Worm (Caenorhabditis elegans) whole organism, L1 larva: ENCODE data around the gene cox-6B.

Experiments used
- C16A3.4 ChIP-seq: fragments of 150-350 bp; optimal IDR thresholded peaks from 2 replicates; lab custom pipeline; 2014; ENCODE audit warnings: missing biosample characterization, missing genetic modification characterization
- C34B4.2 ChIP-seq: sonication (generic microtip); optimal IDR thresholded peaks from 2 replicates; lab custom pipeline; 2017; ENCODE audit warnings: mild to moderate bottlenecking, missing genetic modification characterization, missing compliant biosample characterization
- alr-1 ChIP-seq: fragments of 200-800 bp; sonication (Bioruptor generic); optimal IDR thresholded peaks from 2 replicates; lab custom pipeline; 2018; ENCODE audit warnings: borderline replicate concordance, mild to moderate bottlenecking, missing genetic modification characterization, missing compliant biosample characterization
- blmp-1 ChIP-seq: fragments of 150-350 bp; optimal IDR thresholded peaks from 2 replicates; lab custom pipeline; 2014; ENCODE audit warnings: missing biosample characterization, missing genetic modification characterization
- ceh-90 ChIP-seq: sonication (generic microtip); optimal IDR thresholded peaks from 2 replicates; lab custom pipeline; 2016; ENCODE audit warnings: missing genetic modification characterization, missing compliant biosample characterization
- dpl-1 ChIP-seq, 3 experiments: fragments of 150-350 bp in 2 of 3; sonication (generic microtip) in 1 of 3; optimal IDR thresholded peaks; 2 replicates each; lab custom pipeline; 2014 to 2017; ENCODE audit warnings: missing biosample characterization in 3 of 3, missing genetic modification characterization in 3 of 3, missing genetic modification reagents in 3 of 3
- efl-1 ChIP-seq, 4 experiments: fragments of 150-350 bp; optimal IDR thresholded peaks in 3 of 4; peaks in 1 of 4; 1 replicate in 1 of 4; 2 replicates in 3 of 4; lab custom pipeline; 2014; ENCODE audit warnings: missing biosample characterization in 2 of 4, missing genetic modification characterization in 2 of 4, missing genetic modification reagents in 2 of 4
- egl-13 ChIP-seq: sonication (generic microtip); optimal IDR thresholded peaks from 2 replicates; lab custom pipeline; 2016; ENCODE audit warnings: missing genotype, missing genetic modification reagents, missing genetic modification characterization, missing compliant biosample characterization
- egl-27 ChIP-seq, 2 experiments: fragments of 150-350 bp in 1 of 2; sonication (generic microtip); optimal IDR thresholded peaks; 3 replicates each; lab custom pipeline; 2017 to 2018; ENCODE audit warnings: missing biosample characterization in 2 of 2, missing genetic modification characterization in 2 of 2, missing genetic modification reagents in 2 of 2
- elt-2 ChIP-seq: sonication (generic microtip); optimal IDR thresholded peaks from 2 replicates; lab custom pipeline; 2016; ENCODE audit warnings: missing genetic modification characterization, mild to moderate bottlenecking, inconsistent platforms, missing compliant biosample characterization, missing genetic modification reagents
- elt-3 ChIP-seq, 6 experiments: fragments of 150-350 bp in 1 of 6; sonication (generic microtip); optimal IDR thresholded peaks; 2 replicates each; lab custom pipeline; 2017 to 2018; ENCODE audit warnings: missing biosample characterization in 6 of 6, missing genetic modification characterization in 6 of 6, inconsistent platforms in 1 of 6
- fkh-4 ChIP-seq: sonication (generic microtip); optimal IDR thresholded peaks from 2 replicates; lab custom pipeline; 2016; ENCODE audit warnings: missing compliant biosample characterization, missing genetic modification characterization, borderline replicate concordance
- grh-1 ChIP-seq: fragments of 200-800 bp; sonication (Bioruptor generic); IDR thresholded peaks from 2 replicates; pipeline ENCODE4 v1.3.6; 2022; ENCODE audit warnings: missing genetic modification reagents, missing genetic modification characterization, missing compliant biosample characterization
- hlh-4 ChIP-seq: sonication (generic microtip); optimal IDR thresholded peaks from 2 replicates; lab custom pipeline; 2016; ENCODE audit warnings: mild to moderate bottlenecking, missing genetic modification characterization, missing compliant biosample characterization
- isw-1 ChIP-seq: fragments of 200-800 bp; sonication (Bioruptor generic); IDR thresholded peaks from 2 replicates; pipeline ENCODE4 v1.3.6; 2022; ENCODE audit warnings: missing genetic modification characterization, missing compliant biosample characterization
- lin-13 ChIP-seq: fragments of 150-350 bp; optimal IDR thresholded peaks from 2 replicates; lab custom pipeline; 2014; ENCODE audit warnings: missing biosample characterization, missing genetic modification reagents, missing genetic modification characterization
- lin-14 ChIP-seq: fragments of 200-800 bp; sonication (Bioruptor generic); optimal IDR thresholded peaks from 2 replicates; lab custom pipeline; 2018; ENCODE audit warnings: mild to moderate bottlenecking, missing genetic modification characterization, moderate library complexity, missing compliant biosample characterization
- lsy-2 ChIP-seq, 2 experiments: fragments of 150-350 bp; optimal IDR thresholded peaks; 2 replicates each; lab custom pipeline; 2014; ENCODE audit warnings: missing biosample characterization in 2 of 2, missing genetic modification characterization in 2 of 2
- mdl-1 ChIP-seq, 2 experiments: fragments of 150-350 bp; optimal IDR thresholded peaks; 2 replicates each; lab custom pipeline; 2014 to 2017; ENCODE audit warnings: missing biosample characterization in 2 of 2, missing genetic modification characterization in 2 of 2, inconsistent platforms in 1 of 2
- mef-2 ChIP-seq: fragments of 150-350 bp; optimal IDR thresholded peaks from 2 replicates; lab custom pipeline; 2014; ENCODE audit warnings: missing biosample characterization, missing genetic modification characterization
- mep-1 ChIP-seq: fragments of 150-350 bp; optimal IDR thresholded peaks from 2 replicates; lab custom pipeline; 2014; ENCODE audit warnings: missing biosample characterization, missing genetic modification characterization
- nhr-19 ChIP-seq: fragments of 200-800 bp; sonication (Bioruptor generic); conservative IDR thresholded peaks from 2 replicates; pipeline ENCODE4 v1.3.6; 2022; ENCODE audit warnings: missing genetic modification characterization, missing compliant biosample characterization
- nhr-20 ChIP-seq: sonication (generic microtip); optimal IDR thresholded peaks from 2 replicates; lab custom pipeline; 2016; ENCODE audit warnings: mild to moderate bottlenecking, missing genetic modification characterization, missing compliant biosample characterization
- nhr-237 ChIP-seq: fragments of 150-350 bp; optimal IDR thresholded peaks from 2 replicates; lab custom pipeline; 2014; ENCODE audit warnings: missing biosample characterization, missing genetic modification characterization
- nhr-28 ChIP-seq: fragments of 150-350 bp; optimal IDR thresholded peaks from 2 replicates; lab custom pipeline; 2014; ENCODE audit warnings: missing biosample characterization, missing genetic modification characterization
- nhr-47 ChIP-seq: sonication (generic microtip); optimal IDR thresholded peaks from 2 replicates; lab custom pipeline; 2016; ENCODE audit warnings: mild to moderate bottlenecking, missing genetic modification characterization, moderate library complexity, missing compliant biosample characterization
- nhr-71 ChIP-seq: sonication (generic microtip); optimal IDR thresholded peaks from 2 replicates; lab custom pipeline; 2016; ENCODE audit warnings: mild to moderate bottlenecking, missing genetic modification characterization, moderate library complexity, missing compliant biosample characterization
- nhr-77 ChIP-seq: fragments of 150-350 bp; optimal IDR thresholded peaks from 2 replicates; lab custom pipeline; 2014; ENCODE audit warnings: missing biosample characterization, missing genetic modification characterization
- nhr-85 ChIP-seq: sonication (generic microtip); peaks from one replicate; lab custom pipeline; 2016; ENCODE audit warnings: missing genetic modification characterization, inconsistent platforms, missing compliant biosample characterization
- nhr-90 ChIP-seq: sonication (generic microtip); optimal IDR thresholded peaks from 2 replicates; lab custom pipeline; 2016; ENCODE audit warnings: mild to moderate bottlenecking, missing genetic modification characterization, missing compliant biosample characterization; ENCODE audit not compliant: poor library complexity
- pqm-1 ChIP-seq: sonication (generic microtip); optimal IDR thresholded peaks from 3 replicates; lab custom pipeline; 2017; ENCODE audit warnings: missing biosample characterization, missing genetic modification characterization
- skn-1 ChIP-seq: fragments of 150-350 bp; optimal IDR thresholded peaks from 2 replicates; lab custom pipeline; 2014; ENCODE audit warnings: missing biosample characterization, missing genetic modification characterization
- snpc-4 ChIP-seq: fragments of 150-350 bp; optimal IDR thresholded peaks from 2 replicates; lab custom pipeline; 2014; ENCODE audit warnings: missing biosample characterization, missing genetic modification characterization
- snu-23 ChIP-seq: sonication (generic microtip); optimal IDR thresholded peaks from 2 replicates; lab custom pipeline; 2016; ENCODE audit warnings: missing genetic modification characterization, missing compliant biosample characterization
- sox-4 ChIP-seq: sonication (generic microtip); optimal IDR thresholded peaks from 2 replicates; lab custom pipeline; 2016; ENCODE audit warnings: missing genetic modification characterization, missing compliant biosample characterization
- swsn-7 ChIP-seq: sonication (generic microtip); optimal IDR thresholded peaks from 2 replicates; lab custom pipeline; 2016; ENCODE audit warnings: missing genetic modification characterization, missing compliant biosample characterization
- unc-130 ChIP-seq: fragments of 150-350 bp; optimal IDR thresholded peaks from 2 replicates; lab custom pipeline; 2017; ENCODE audit warnings: missing biosample characterization, missing genetic modification characterization, inconsistent platforms
- unc-30 ChIP-seq: sonication (generic microtip); optimal IDR thresholded peaks from 2 replicates; lab custom pipeline; 2017; ENCODE audit warnings: missing biosample characterization, missing genetic modification characterization
- unc-86 ChIP-seq: sonication (generic microtip); optimal IDR thresholded peaks from 2 replicates; lab custom pipeline; 2016; ENCODE audit warnings: missing genetic modification characterization, missing compliant biosample characterization
- unc-98 ChIP-seq: fragments of 200-800 bp; sonication (Bioruptor generic); IDR thresholded peaks from 2 replicates; pipeline ENCODE4 v1.3.6; 2022; ENCODE audit warnings: missing genetic modification characterization, missing compliant biosample characterization
- vab-15 ChIP-seq: sonication (generic microtip); optimal IDR thresholded peaks from 2 replicates; lab custom pipeline; 2017; ENCODE audit warnings: missing genotype, mild to moderate bottlenecking, missing genetic modification characterization, missing compliant biosample characterization
- zip-4 ChIP-seq: fragments of 200-800 bp; sonication (Bioruptor generic); optimal IDR thresholded peaks from 2 replicates; lab custom pipeline; 2018; ENCODE audit warnings: mild to moderate bottlenecking, missing genetic modification characterization, moderate library complexity, missing compliant biosample characterization

The cox-6B gene

DNA sequence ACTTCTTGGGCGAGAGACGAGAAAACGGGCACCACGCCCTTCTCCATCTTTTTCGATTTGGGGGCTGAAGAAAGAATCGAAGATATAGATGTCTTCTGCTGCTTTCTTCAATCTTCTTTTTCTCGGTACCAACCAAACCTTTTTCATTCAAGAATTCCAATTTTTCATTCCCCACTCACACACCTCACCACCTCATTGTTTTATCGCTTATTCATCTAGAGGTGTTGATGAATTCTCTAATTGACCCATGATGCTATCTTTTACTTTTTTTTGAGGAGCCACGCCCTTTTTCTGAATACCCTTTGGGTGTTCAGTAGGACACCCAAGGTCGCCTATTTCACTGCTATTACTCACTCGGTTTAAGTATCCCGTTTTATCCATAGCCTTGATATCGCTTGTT lies 47.9 kb upstream of the cox-6B start (continued):
- TF ChIP-seq lin-14 (GFP tag; lab: Kevin White, UChicago) (peak; percentile 71), unc-30 (tag; lab: Kevin White, UChicago) (no peak), nhr-28 (tag; lab: Kevin White, UChicago) (no peak), unc-98 (no peak), swsn-7 (tag; lab: Kevin White, UChicago) (no peak), alr-1 (tag; lab: Kevin White, UChicago) (no peak), ceh-90 (tag; lab: Kevin White, UChicago) (no peak), nhr-237 (no peak), isw-1 (GFP tag; lab: Robert Waterston, UW) (no peak), dpl-1 (GFP tag; optimal IDR thresholded peaks at IDR 0.05; lab: Kevin White, UChicago) (no peak), C34B4.2 (tag; lab: Kevin White, UChicago) (no peak), fkh-4 (no peak), snpc-4 (no peak), sox-4 (tag; lab: Kevin White, UChicago) (no peak), vab-15 (tag; lab: Kevin White, UChicago) (no peak), mdl-1 (tag; optimal IDR thresholded peaks at IDR 0.05; lab: Kevin White, UChicago) (no peak)

DNA sequence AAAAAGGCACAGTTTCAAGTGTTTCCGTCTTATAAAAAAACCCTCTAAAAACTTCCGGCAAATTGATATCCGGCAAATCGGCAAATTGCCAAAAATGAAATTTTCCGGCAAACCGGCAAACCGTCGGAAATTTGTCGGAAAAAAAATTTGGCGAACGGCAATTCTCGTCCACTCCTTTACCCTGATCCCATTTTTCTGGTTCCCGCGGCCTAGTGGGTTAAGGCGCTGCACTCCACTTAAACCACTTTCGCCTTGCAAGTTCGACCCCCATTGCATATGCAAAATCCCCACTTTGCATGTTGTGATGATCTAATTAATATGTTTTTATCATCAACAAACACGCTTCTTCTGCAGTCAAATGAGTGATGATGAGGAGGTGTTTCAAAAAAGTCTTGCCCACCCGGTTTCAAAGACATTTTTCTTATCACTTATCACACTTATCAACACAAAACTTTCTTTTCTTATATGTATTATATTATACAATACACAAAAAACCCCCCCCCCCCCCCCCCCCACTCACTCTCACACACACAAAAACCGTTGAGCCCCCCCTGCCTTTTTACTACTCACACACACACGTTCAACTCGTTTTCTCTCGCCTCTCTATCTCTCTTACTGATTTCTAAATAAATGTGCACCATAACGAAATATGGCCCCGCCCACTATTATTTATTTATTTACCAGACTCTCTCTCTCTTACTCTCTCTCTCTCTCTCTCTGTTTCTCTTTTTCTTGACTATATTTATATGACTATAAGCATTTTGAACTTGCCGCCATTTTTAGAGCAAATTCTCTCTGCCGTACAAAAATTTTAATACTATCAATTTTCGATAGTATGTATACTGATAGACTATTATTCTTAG lies 46.5 kb upstream of the cox-6B start:
- peak; percentile 73 for TF ChIP-seq elt-2 (tag; lab: Kevin White, UChicago)
- TF ChIP-seq sox-4 (tag; lab: Kevin White, UChicago) = no peak

ce11 chrIII:2656168-2656567 lies 43.3 kb upstream of the cox-6B start:
- TF ChIP-seq C16A3.4 (tag; lab: Kevin White, UChicago) (peak; percentile 29), snu-23 (GFP tag; lab: Kevin White, UChicago) (peak; percentile 46), nhr-90 (tag; lab: Kevin White, UChicago) (peak; percentile 18), mep-1 (tag; lab: Kevin White, UChicago) (peak; percentile 56), efl-1 (optimal IDR thresholded peaks at IDR 0.05; lab: Kevin White, UChicago) (no peak), efl-1 (GFP tag; optimal IDR thresholded peaks at IDR 0.05 in 1 of 2; lab: Kevin White, UChicago) (peak in 1 of 2 experiments; percentile 22), blmp-1 (tag; lab: Kevin White, UChicago) (peak; percentile 81), nhr-77 (tag; lab: Kevin White, UChicago) (no peak), snpc-4 (no peak), egl-27 (tag; optimal IDR thresholded peaks at IDR 0.05; lab: Kevin White, UChicago) (no peak), lin-14 (GFP tag; lab: Kevin White, UChicago) (peak; percentile 83), lsy-2 (tag; optimal IDR thresholded peaks at IDR 0.05; lab: Kevin White, UChicago) (peak in 1 of 2 experiments; percentile 25), nhr-47 (peak; percentile 10), nhr-19 (GFP tag; lab: Robert Waterston, UW) (0 out of 2 replicates have a peak, but pooled peaks have one; percentile 3), unc-130 (tag; lab: Kevin White, UChicago) (no peak), nhr-85 (tag; lab: Kevin White, UChicago) (peak; percentile 91), isw-1 (GFP tag; lab: Robert Waterston, UW) (no peak), nhr-71 (tag; lab: Kevin White, UChicago) (peak; percentile 32), lin-13 (GFP tag; lab: Kevin White, UChicago) (peak; percentile 25), elt-2 (tag; lab: Kevin White, UChicago) (no peak), elt-3 (tag; optimal IDR thresholded peaks at IDR 0.05; lab: Kevin White, UChicago) (peak in 4 of 6 experiments; percentile 1 to 61 (median 31)), nhr-20 (tag; lab: Kevin White, UChicago) (peak; percentile 33)

DNA sequence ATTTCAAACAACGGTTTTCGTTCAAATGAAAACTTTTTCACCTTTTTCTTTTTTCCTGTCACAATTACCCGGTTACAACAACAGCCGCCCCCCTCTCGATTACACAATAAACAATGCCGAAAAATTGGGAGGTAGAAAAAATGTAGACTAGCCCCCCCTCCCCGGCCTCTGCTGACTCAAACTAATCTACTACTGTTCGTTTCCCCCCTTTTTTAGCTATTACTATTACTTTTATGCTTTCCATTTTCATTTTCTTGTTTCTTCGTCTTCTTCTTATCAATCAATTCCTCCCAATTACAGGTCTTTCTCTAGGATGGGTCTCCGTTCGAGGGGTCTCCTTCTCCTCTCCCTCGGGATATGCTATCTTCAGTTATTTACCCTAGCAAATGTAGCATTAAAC lies 41.7 kb upstream of the cox-6B start, which contains the start of gene let-805:
Gene let-805 (plus strand): TSS at position 301 of the 400 bp plus-strand sequence.
- TF ChIP-seq mef-2 (tag; lab: Kevin White, UChicago) = no peak
- TF ChIP-seq isw-1 (GFP tag; lab: Robert Waterston, UW) = no peak
- TF ChIP-seq hlh-4 = no peak
- no peak for TF ChIP-seq grh-1
- no peak for TF ChIP-seq efl-1 (optimal IDR thresholded peaks at IDR 0.05; lab: Kevin White, UChicago)
- TF ChIP-seq efl-1 (GFP tag; optimal IDR thresholded peaks at IDR 0.05 in 1 of 2; lab: Kevin White, UChicago) = peak in 1 of 2 experiments; percentile 65
- no peak for TF ChIP-seq skn-1 (tag; lab: Kevin White, UChicago)
- no peak for TF ChIP-seq egl-13
- no peak for TF ChIP-seq unc-86 (tag; lab: Kevin White, UChicago)
- no peak for TF ChIP-seq pqm-1 (tag; lab: Kevin White, UChicago)
- TF ChIP-seq C34B4.2 (tag; lab: Kevin White, UChicago) = no peak
- TF ChIP-seq nhr-19 (GFP tag; lab: Robert Waterston, UW) = no peak
- TF ChIP-seq zip-4 (GFP tag; lab: Kevin White, UChicago) = no peak
- TF ChIP-seq C16A3.4 (tag; lab: Kevin White, UChicago) = no peak
- no peak for TF ChIP-seq unc-130 (tag; lab: Kevin White, UChicago)
- TF ChIP-seq nhr-85 (tag; lab: Kevin White, UChicago) = peak; percentile 12
- TF ChIP-seq nhr-47 = no peak
- TF ChIP-seq, all 84 proteins: peak for 2
